Worm (Caenorhabditis elegans): ENCODE data around the gene nta-1.

nta-1 gene

ce11 chrII:3775719-3776118, 32.1 kb upstream of the nta-1 start, which contains the start of gene T24E12.3:
Gene T24E12.3, plus strand, starts transcription at chrII:3776019.
- TF ChIP-seq ceh-100 (GFP tag; IDR thresholded peaks at IDR 0.05) (no peak), lsl-1 (GFP tag; optimal IDR thresholded peaks at IDR 0.05) (no peak), B0261.1 (tag; optimal IDR thresholded peaks at IDR 0.05) (no peak), madf-3 (GFP tag; IDR thresholded peaks at IDR 0.05) (no peak), zim-3 (tag; optimal IDR thresholded peaks at IDR 0.05) (no peak), F57C9.4 (tag; optimal IDR thresholded peaks at IDR 0.05) (no peak), Y53F4B.3 (GFP tag; IDR thresholded peaks at IDR 0.05) (no peak), F57A8.1 (GFP tag; optimal IDR thresholded peaks at IDR 0.05) (no peak), nhr-80 (tag; optimal IDR thresholded peaks at IDR 0.05) (no peak), sptf-2 (GFP tag; optimal IDR thresholded peaks at IDR 0.05) (no peak), F39B2.1 (GFP tag; IDR thresholded peaks at IDR 0.05) (no peak), nfyb-1 (GFP tag; IDR thresholded peaks at IDR 0.05) (no peak), F33H1.4 (GFP tag; IDR thresholded peaks at IDR 0.05) (no peak), T07F8.4 (tag; optimal IDR thresholded peaks at IDR 0.05) (no peak), bed-1 (GFP tag; IDR thresholded peaks at IDR 0.05) (no peak), aptf-3 (GFP tag; IDR thresholded peaks at IDR 0.05) (no peak), lir-1 (GFP tag; conservative IDR thresholded peaks at IDR 0.05) (no peak), efl-1 (GFP tag; optimal IDR thresholded peaks at IDR 0.05) (no peak), hsf-1 (GFP tag; IDR thresholded peaks at IDR 0.05) (no peak)

- TF ChIP-seq let-607 (tag; optimal IDR thresholded peaks at IDR 0.05): no peak
- TF ChIP-seq T07F8.4 (tag; optimal IDR thresholded peaks at IDR 0.05): no peak
- TF ChIP-seq lin-26 (GFP tag; IDR thresholded peaks at IDR 0.05): no peak
- no peak for TF ChIP-seq Y79H2A.3 (GFP tag; conservative IDR thresholded peaks at IDR 0.05)
- no peak for TF ChIP-seq egrh-3 (GFP tag; IDR thresholded peaks at IDR 0.05)
- no peak for TF ChIP-seq tbp1 (GFP tag; optimal IDR thresholded peaks at IDR 0.05)
- TF ChIP-seq lir-1 (GFP tag; conservative IDR thresholded peaks at IDR 0.05): no peak
- TF ChIP-seq ztf-6 (GFP tag; IDR thresholded peaks at IDR 0.05): no peak
- no peak for TF ChIP-seq bed-2 (GFP tag; IDR thresholded peaks at IDR 0.05)
These were observed 29.5 kb upstream of the nta-1 start, which contains the start of gene T24E12.10 for ce11 chrII:3773130-3773529. Gene T24E12.10, minus strand, starts transcription at chrII:3773230.

ce11 chrII:3771640-3772039, 28.0 kb upstream of the nta-1 start:
- no peak for TF ChIP-seq cebp-1 (GFP tag; IDR thresholded peaks at IDR 0.05)
- no peak for TF ChIP-seq cebp-1 (tag; optimal IDR thresholded peaks at IDR 0.05)
- TF ChIP-seq akir-1 (GFP tag; optimal IDR thresholded peaks at IDR 0.05): no peak
- TF ChIP-seq xnd-1 (tag; optimal IDR thresholded peaks at IDR 0.05): no peak
- TF ChIP-seq attf-6 (GFP tag; IDR thresholded peaks at IDR 0.05): no peak
- TF ChIP-seq nhr-80 (tag; optimal IDR thresholded peaks at IDR 0.05): no peak
- TF ChIP-seq F37B4.10 (GFP tag; IDR thresholded peaks at IDR 0.05): no peak
- no peak for TF ChIP-seq hmg-1.2 (GFP tag; IDR thresholded peaks at IDR 0.05)
- no peak for TF ChIP-seq ztf-18 (tag; optimal IDR thresholded peaks at IDR 0.05)
- TF ChIP-seq Y56A3A.18 (GFP tag; IDR thresholded peaks at IDR 0.05): no peak
- TF ChIP-seq ekl-4 (GFP tag; IDR thresholded peaks at IDR 0.05): no peak
- TF ChIP-seq hlh-26 (GFP tag; conservative IDR thresholded peaks at IDR 0.05): no peak
- TF ChIP-seq chd-7 (tag; optimal IDR thresholded peaks at IDR 0.05): no peak
- no peak for TF ChIP-seq C06A6.2 (GFP tag; conservative IDR thresholded peaks at IDR 0.05)
- TF ChIP-seq B0261.1 (tag; optimal IDR thresholded peaks at IDR 0.05): no peak
- no peak for TF ChIP-seq T26A5.8 (tag; optimal IDR thresholded peaks at IDR 0.05)

All from whole organism, young adult.